Worm (Caenorhabditis elegans): Measurements from ENCODE around the gene C26B2.7.
A peak's percentile ranks its signal among the peaks of the same experiment; 100 is the strongest.

Gene C26B2.7

ce11 chrIV:8009374-8009773 lies 6.7 kb upstream of the C26B2.7 start:
- TF ChIP-seq F13H6.1 (tag; optimal IDR thresholded peaks at IDR 0.05) (no peak), ceh-19 (GFP tag; optimal IDR thresholded peaks at IDR 0.05) (no peak)

ce11 chrIV:8010521-8010920 lies 5.6 kb upstream of the C26B2.7 start:
- TF ChIP-seq ceh-45 (GFP tag; IDR thresholded peaks at IDR 0.05) (no peak), ets-4 (tag; optimal IDR thresholded peaks at IDR 0.05) (no peak), ttx-3 (tag; optimal IDR thresholded peaks at IDR 0.05) (no peak), C08G9.2 (tag; optimal IDR thresholded peaks at IDR 0.05) (no peak), fkh-6 (tag; optimal IDR thresholded peaks at IDR 0.05) (no peak), nhr-11 (tag; optimal IDR thresholded peaks at IDR 0.05) (no peak), sox-2 (GFP tag; IDR thresholded peaks at IDR 0.05) (no peak), zip-5 (tag; optimal IDR thresholded peaks at IDR 0.05) (no peak), K09A11.1 (tag; optimal IDR thresholded peaks at IDR 0.05; ENCODE audit: insufficient read depth) (no peak), dmd-4 (tag; optimal IDR thresholded peaks at IDR 0.05; ENCODE audit: borderline replicate concordance) (no peak), ceh-18 (tag; optimal IDR thresholded peaks at IDR 0.05) (no peak), rnt-1 (tag; optimal IDR thresholded peaks at IDR 0.05) (no peak), unc-55 (GFP tag; optimal IDR thresholded peaks at IDR 0.05) (no peak), ceh-19 (GFP tag; optimal IDR thresholded peaks at IDR 0.05) (no peak)

- no peak for TF ChIP-seq ceh-14 (tag; optimal IDR thresholded peaks at IDR 0.05)
Measured at ce11 chrIV:8012330-8012729, 3.7 kb upstream of the C26B2.7 start, which contains the start of gene Y42H9B.3. TSS of gene Y42H9B.3 (minus strand) at chrIV:8012430.

ce11 chrIV:8013849-8014248 lies 2.2 kb upstream of the C26B2.7 start, which contains the start of gene C26B2.8:
TSS of gene C26B2.8 (plus strand) at chrIV:8014149.
- TF ChIP-seq dve-1 (tag; optimal IDR thresholded peaks at IDR 0.05) (no peak), hlh-15 (tag; optimal IDR thresholded peaks at IDR 0.05) (no peak), ceh-2 (tag; optimal IDR thresholded peaks at IDR 0.05) (no peak), sox-2 (GFP tag; IDR thresholded peaks at IDR 0.05) (no peak), zip-5 (tag; optimal IDR thresholded peaks at IDR 0.05) (no peak), tbx-2 (tag; optimal IDR thresholded peaks at IDR 0.05) (no peak)

- no peak for TF ChIP-seq pat-9 (tag; optimal IDR thresholded peaks at IDR 0.05)
Measured at ce11 chrIV:8016694-8017093, 620 bp downstream of the C26B2.7 start, which contains the start of gene elpc-4. TSS of gene elpc-4 (plus strand) at chrIV:8016994.

- no peak for TF ChIP-seq ceh-24 (tag; optimal IDR thresholded peaks at IDR 0.05)
- no peak for TF ChIP-seq ref-2 (tag; optimal IDR thresholded peaks at IDR 0.05)
- TF ChIP-seq fax-1 (tag; optimal IDR thresholded peaks at IDR 0.05) = peak; percentile 14
- no peak for TF ChIP-seq ama-1 (optimal IDR thresholded peaks at IDR 0.05)
- no peak for TF ChIP-seq F13H6.1 (tag; optimal IDR thresholded peaks at IDR 0.05)
- TF ChIP-seq zip-5 (tag; optimal IDR thresholded peaks at IDR 0.05) = no peak
- peak; percentile 5 for TF ChIP-seq unc-55 (GFP tag; optimal IDR thresholded peaks at IDR 0.05)
- no peak for TF ChIP-seq eyg-1 (tag; optimal IDR thresholded peaks at IDR 0.05)
- no peak for TF ChIP-seq unc-3 (GFP tag; conservative IDR thresholded peaks at IDR 0.05)
- no peak for TF ChIP-seq unc-3 (tag; optimal IDR thresholded peaks at IDR 0.05)
- peak; percentile 11 for TF ChIP-seq elt-2 (tag; optimal IDR thresholded peaks at IDR 0.05)
- TF ChIP-seq ceh-30 (tag; optimal IDR thresholded peaks at IDR 0.05) = no peak
- peak; percentile 47 for TF ChIP-seq ceh-2 (tag; optimal IDR thresholded peaks at IDR 0.05)
- TF ChIP-seq ceh-45 (GFP tag; IDR thresholded peaks at IDR 0.05) = no peak
- peak; percentile 24 for TF ChIP-seq hlh-8 (tag; optimal IDR thresholded peaks at IDR 0.05)
- no peak for TF ChIP-seq rnt-1 (tag; optimal IDR thresholded peaks at IDR 0.05)
- TF ChIP-seq ceh-34 (tag; optimal IDR thresholded peaks at IDR 0.05) = no peak
- no peak for TF ChIP-seq nhr-11 (tag; optimal IDR thresholded peaks at IDR 0.05)
- no peak for TF ChIP-seq sox-4 (tag; optimal IDR thresholded peaks at IDR 0.05)
- TF ChIP-seq pha-4 (tag; optimal IDR thresholded peaks at IDR 0.05) = no peak
- no peak for TF ChIP-seq K02D7.2 (tag; optimal IDR thresholded peaks at IDR 0.05)
- TF ChIP-seq unc-42 (tag; optimal IDR thresholded peaks at IDR 0.05) = peak; percentile 32
- TF ChIP-seq dve-1 (tag; optimal IDR thresholded peaks at IDR 0.05) = no peak
- TF ChIP-seq C08G9.2 (tag; optimal IDR thresholded peaks at IDR 0.05) = no peak
- peak; percentile 49 for TF ChIP-seq ets-4 (tag; optimal IDR thresholded peaks at IDR 0.05)
- TF ChIP-seq hlh-15 (tag; optimal IDR thresholded peaks at IDR 0.05) = no peak
- TF ChIP-seq gmeb-2 (tag; optimal IDR thresholded peaks at IDR 0.05) = no peak
- TF ChIP-seq nfya-1 (tag; optimal IDR thresholded peaks at IDR 0.05) = no peak
- no peak for TF ChIP-seq fkh-6 (tag; optimal IDR thresholded peaks at IDR 0.05)
- TF ChIP-seq npax-4 (tag; optimal IDR thresholded peaks at IDR 0.05) = no peak
- TF ChIP-seq Y22D7AL.16 (tag; optimal IDR thresholded peaks at IDR 0.05) = no peak
Measured at ce11 chrIV:8019772-8020496, 3.9 kb downstream of the C26B2.7 start, which contains the start of gene dnc-4. TSS of gene dnc-4 (minus strand) at chrIV:8019808.

All from whole organism, late embryonic.